Worm (Caenorhabditis elegans) whole organism, young adult: ENCODE results near the gene nhr-128.

Experiments used
- B0019.2 ChIP-seq: fragments of 200-800 bp; sonication (Bioruptor generic); conservative IDR thresholded peaks from 2 replicates; pipeline ENCODE4 v1.3.6; 2022; ENCODE audit warnings: missing genetic modification reagents, missing genetic modification characterization, missing compliant biosample characterization
- nhr-27 ChIP-seq: fragments of 200-800 bp; sonication (Bioruptor generic); optimal IDR thresholded peaks from 2 replicates; lab custom pipeline; 2018; ENCODE audit warnings: mild to moderate bottlenecking, missing genetic modification characterization, moderate library complexity, missing compliant biosample characterization
- zfh-2 ChIP-seq: fragments of 200-800 bp; sonication (Bioruptor generic); conservative IDR thresholded peaks from 2 replicates; pipeline ENCODE4 v1.3.6; 2022; ENCODE audit warnings: missing genetic modification reagents, missing genetic modification characterization, missing compliant biosample characterization

DNA sequence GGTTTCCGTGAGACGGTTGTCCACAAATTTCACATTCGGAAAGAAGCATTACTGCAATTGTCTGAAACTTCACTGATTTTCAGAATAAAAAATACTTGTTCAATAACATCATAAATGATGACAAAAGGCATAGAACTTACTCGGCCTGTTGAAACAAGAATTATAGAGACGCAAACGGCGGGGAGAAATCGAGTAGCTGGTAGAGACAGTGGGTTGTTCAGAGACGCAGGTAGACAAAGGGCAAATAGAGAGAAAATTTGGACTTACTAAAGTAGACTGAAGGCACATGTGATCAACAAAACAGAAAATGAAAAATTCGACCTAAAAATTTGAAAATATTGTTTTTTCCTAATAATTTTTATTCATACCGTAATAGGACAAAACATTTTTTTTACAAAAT, 37.9 kb downstream of the nhr-128 start, which contains the start of gene nhr-182:
- TF ChIP-seq B0019.2 (no peak), nhr-27 (tag; lab: Kevin White, UChicago) (no peak), zfh-2 (GFP tag; lab: Robert Waterston, UW) (no peak)
